Worm (Caenorhabditis elegans): Measurements from ENCODE around the gene W02B12.11.

DNA sequence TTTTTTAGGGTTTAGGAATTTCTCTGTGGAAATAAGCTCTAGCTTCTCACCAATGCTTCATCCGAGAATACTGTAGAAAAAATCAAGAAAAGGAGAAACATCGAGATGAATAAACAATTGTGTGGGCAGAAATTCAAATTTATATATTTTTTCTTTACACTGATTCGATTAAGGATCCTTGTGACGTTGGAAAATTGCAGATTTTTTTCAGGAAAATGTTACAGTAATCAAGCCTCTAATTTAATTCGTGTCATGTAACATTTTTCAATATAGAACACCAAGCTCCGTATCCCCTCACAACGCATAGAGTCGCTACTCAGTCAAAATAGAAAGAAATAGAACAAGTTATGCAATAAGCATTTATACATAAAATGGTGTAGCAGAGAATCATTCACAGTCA is 2.7 kb downstream of the W02B12.11 start, which contains the start of gene W02B12.16:
- TF ChIP-seq him-1 (tag; optimal IDR thresholded peaks at IDR 0.05) = no peak
- TF ChIP-seq dao-5 (tag; optimal IDR thresholded peaks at IDR 0.05) = no peak

All from whole organism, L4/young adult.